Fruit fly (Drosophila melanogaster): Measurements from ENCODE around the gene CG6709.

- TF ChIP-seq EcR (GFP tag; optimal IDR thresholded peaks at IDR 0.05) (no peak), CG13204 (GFP tag; optimal IDR thresholded peaks at IDR 0.05) (no peak), rn (GFP tag; IDR thresholded peaks at IDR 0.05) (no peak), CG15710 (tag; optimal IDR thresholded peaks at IDR 0.05) (no peak), Pif1B (GFP tag; optimal IDR thresholded peaks at IDR 0.05) (no peak), Snoo (tag; optimal IDR thresholded peaks at IDR 0.05) (no peak), CG32121 (GFP tag; IDR thresholded peaks at IDR 0.05) (no peak), CG17806 (tag; optimal IDR thresholded peaks at IDR 0.05) (no peak)
These were observed 15.9 kb downstream of the CG6709 start, which contains the start of gene CG34382 for dm6 chr3L:9878685-9879084.
